Fruit fly (Drosophila melanogaster): ENCODE measurements around the gene CG32069.

DNA sequence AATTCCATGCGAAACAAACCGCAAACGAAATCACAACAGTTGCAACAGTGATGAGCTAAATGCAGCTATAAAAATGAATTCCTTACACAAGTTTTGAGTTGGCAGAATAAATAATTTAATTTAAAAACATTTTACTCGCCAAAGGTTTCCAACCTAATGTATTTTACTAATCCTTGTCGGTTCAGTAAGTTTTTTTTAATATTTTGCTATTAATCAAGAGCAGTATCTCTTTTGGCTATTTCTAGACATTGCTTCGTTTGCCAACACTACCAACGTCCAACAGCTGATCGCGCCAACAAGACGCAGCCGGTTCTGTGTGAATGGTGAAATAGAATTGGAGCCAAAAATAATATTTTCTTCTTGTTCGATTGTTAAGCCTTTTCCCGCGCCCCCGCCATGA, 2.3 kb upstream of the CG32069 start, which contains the start of the genes CG32075, CG45101 and SuUR:
- TF ChIP-seq EcR (GFP tag; optimal IDR thresholded peaks at IDR 0.05) (no peak), Dll (optimal IDR thresholded peaks at IDR 0.05) (no peak), psq (optimal IDR thresholded peaks at IDR 0.05) (no peak), CG8478 (optimal IDR thresholded peaks at IDR 0.05) (no peak), pan (optimal IDR thresholded peaks at IDR 0.05) (no peak)
